Fruit fly (Drosophila melanogaster): ENCODE data around the gene CG14961.

DNA sequence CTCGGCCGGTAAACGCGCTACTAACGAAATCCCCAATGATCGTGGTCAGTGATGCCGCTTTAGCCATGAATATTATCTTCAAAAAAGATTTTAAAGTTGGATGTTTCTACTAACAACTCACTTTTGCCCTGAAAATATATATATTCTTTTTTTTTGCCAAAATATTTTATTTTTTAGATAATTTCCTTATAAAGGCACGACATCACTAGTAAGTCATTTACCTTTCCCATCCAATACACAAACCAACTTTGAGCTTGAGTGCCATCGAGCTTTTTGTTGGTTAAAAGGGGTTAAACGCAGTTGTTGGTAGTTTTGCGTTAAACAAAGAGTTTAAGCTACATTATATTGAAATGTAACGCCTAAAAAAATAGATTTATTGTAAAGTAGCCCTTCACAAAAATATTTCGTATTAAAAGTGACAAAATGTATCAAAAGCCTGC lies 26.8 kb upstream of the CG14961 start, which contains the start of gene CG14968:
- TF ChIP-seq OdsH (GFP tag; optimal IDR thresholded peaks at IDR 0.05): peak; percentile 98
- peak; percentile 99 for TF ChIP-seq h (GFP tag; optimal IDR thresholded peaks at IDR 0.05)

All from whole organism, wandering third instar larva.